Worm (Caenorhabditis elegans) whole organism, early embryonic: ENCODE measurements around the gene F40H3.3.

Source experiments
- B0310.2 ChIP-seq: sonication (generic microtip); optimal IDR thresholded peaks from 2 replicates; lab custom pipeline; 2016; ENCODE audit warnings: mild to moderate bottlenecking, missing genetic modification characterization, missing compliant biosample characterization
- aly-1 ChIP-seq: sonication (generic microtip); optimal IDR thresholded peaks from 2 replicates; lab custom pipeline; 2016; ENCODE audit warnings: missing genetic modification characterization, missing compliant biosample characterization
- ama-1 ChIP-seq: fragments of 150-350 bp; optimal IDR thresholded peaks from 2 replicates; lab custom pipeline; 2014
- ceh-13 ChIP-seq: fragments of 200-800 bp; sonication (Bioruptor generic); optimal IDR thresholded peaks from 2 replicates; lab custom pipeline; 2018; ENCODE audit warnings: mild to moderate bottlenecking, missing genetic modification characterization, missing compliant biosample characterization
- ceh-36 ChIP-seq: sonication (generic microtip); optimal IDR thresholded peaks from 2 replicates; lab custom pipeline; 2016; ENCODE audit warnings: missing genetic modification characterization, inconsistent platforms, missing compliant biosample characterization
- ets-7 ChIP-seq: sonication (generic microtip); optimal IDR thresholded peaks from 2 replicates; lab custom pipeline; 2016; ENCODE audit warnings: missing genotype, missing genetic modification characterization, missing compliant biosample characterization
- flt-1 ChIP-seq: fragments of 200-800 bp; sonication (Bioruptor generic); IDR thresholded peaks from 2 replicates; pipeline ENCODE4 v1.3.6; 2022; ENCODE audit warnings: missing genetic modification characterization, missing compliant biosample characterization
- hmbx-1 ChIP-seq: sonication (generic microtip); optimal IDR thresholded peaks from 2 replicates; lab custom pipeline; 2016; ENCODE audit warnings: mild to moderate bottlenecking, missing genetic modification characterization, missing compliant biosample characterization
- hmg-4 ChIP-seq: fragments of 200-800 bp; sonication (Bioruptor generic); optimal IDR thresholded peaks from 2 replicates; lab custom pipeline; 2018; ENCODE audit warnings: mild to moderate bottlenecking, missing genetic modification characterization, missing compliant biosample characterization
- hnd-1 ChIP-seq: sonication (generic microtip); optimal IDR thresholded peaks from 2 replicates; lab custom pipeline; 2016; ENCODE audit warnings: missing genetic modification characterization, missing compliant biosample characterization
- pes-1 ChIP-seq: fragments of 200-800 bp; sonication (Bioruptor generic); IDR thresholded peaks from 2 replicates; pipeline ENCODE4 v1.3.6; 2022; ENCODE audit warnings: missing genetic modification reagents, missing genetic modification characterization, missing compliant biosample characterization
- scrt-1 ChIP-seq: fragments of 200-800 bp; sonication (Bioruptor generic); IDR thresholded peaks from 2 replicates; pipeline ENCODE4 v1.3.6; 2022; ENCODE audit warnings: missing genetic modification characterization, missing compliant biosample characterization
- sea-1 ChIP-seq: fragments of 200-800 bp; sonication (Bioruptor generic); conservative IDR thresholded peaks from 2 replicates; pipeline ENCODE4 v1.3.6; 2022; ENCODE audit warnings: missing genetic modification characterization, missing compliant biosample characterization
- tbx-11 ChIP-seq: fragments of 200-800 bp; sonication (Bioruptor generic); IDR thresholded peaks from 2 replicates; pipeline ENCODE4 v1.3.6; 2022; ENCODE audit warnings: missing genetic modification characterization, missing compliant biosample characterization
- tbx-37 ChIP-seq: fragments of 200-800 bp; sonication (Bioruptor generic); conservative IDR thresholded peaks from 2 replicates; pipeline ENCODE4 v1.3.6; 2022; ENCODE audit warnings: missing genetic modification reagents, missing genetic modification characterization, missing compliant biosample characterization
- tra-4 ChIP-seq: sonication (generic microtip); optimal IDR thresholded peaks from 2 replicates; lab custom pipeline; 2017; ENCODE audit warnings: missing genetic modification characterization, missing compliant biosample characterization

Gene F40H3.3

ce11 chrII:6208116-6208515 is 36.8 kb downstream of the F40H3.3 start, which contains the start of gene daf-37:
Gene daf-37 (minus strand): TSS chrII:6208216.
- no peak for TF ChIP-seq scrt-1 (GFP tag; lab: Robert Waterston, UW)
- no peak for TF ChIP-seq ama-1 (lab: Kevin White, UChicago)
- no peak for TF ChIP-seq hmg-4 (GFP tag; lab: Kevin White, UChicago)

ce11 chrII:6219346-6219745 is 48.0 kb downstream of the F40H3.3 start, which contains the start of gene mks-2:
Gene mks-2 (minus strand): TSS chrII:6219446.
- TF ChIP-seq B0310.2: no peak
- TF ChIP-seq ets-7: no peak
- no peak for TF ChIP-seq tra-4 (tag; lab: Kevin White, UChicago)
- no peak for TF ChIP-seq ceh-36 (tag; lab: Kevin White, UChicago)
- TF ChIP-seq sea-1 (GFP tag; lab: Robert Waterston, UW): no peak
- TF ChIP-seq hmg-4 (GFP tag; lab: Kevin White, UChicago): no peak
- no peak for TF ChIP-seq aly-1 (tag; lab: Kevin White, UChicago)
- TF ChIP-seq scrt-1 (GFP tag; lab: Robert Waterston, UW): no peak
- no peak for TF ChIP-seq hnd-1 (tag; lab: Kevin White, UChicago)
- no peak for TF ChIP-seq pes-1 (GFP tag; lab: Robert Waterston, UW)
- no peak for TF ChIP-seq tbx-37 (GFP tag; lab: Robert Waterston, UW)
- no peak for TF ChIP-seq ceh-13 (GFP tag; lab: Kevin White, UChicago)
- TF ChIP-seq ama-1 (lab: Kevin White, UChicago): no peak
- no peak for TF ChIP-seq hmbx-1 (tag; lab: Kevin White, UChicago)
- no peak for TF ChIP-seq flt-1 (GFP tag; lab: Robert Waterston, UW)
- TF ChIP-seq tbx-11 (GFP tag; lab: Robert Waterston, UW): no peak

ce11 chrII:6221470-6221869 is 50.2 kb downstream of the F40H3.3 start:
- TF ChIP-seq hmg-4 (GFP tag; lab: Kevin White, UChicago) (no peak), hmbx-1 (tag; lab: Kevin White, UChicago) (no peak), flt-1 (GFP tag; lab: Robert Waterston, UW) (no peak), tra-4 (tag; lab: Kevin White, UChicago) (no peak), scrt-1 (GFP tag; lab: Robert Waterston, UW) (no peak), sea-1 (GFP tag; lab: Robert Waterston, UW) (no peak), B0310.2 (no peak), tbx-37 (GFP tag; lab: Robert Waterston, UW) (no peak), ets-7 (no peak)

- no peak for TF ChIP-seq ets-7
- no peak for TF ChIP-seq ceh-36 (tag; lab: Kevin White, UChicago)
- TF ChIP-seq pes-1 (GFP tag; lab: Robert Waterston, UW): no peak
- no peak for TF ChIP-seq B0310.2
- TF ChIP-seq scrt-1 (GFP tag; lab: Robert Waterston, UW): no peak
Measured at ce11 chrII:6222558-6222957, 51.3 kb downstream of the F40H3.3 start, which contains the start of gene C30B5.6. Gene C30B5.6 (minus strand): TSS chrII:6222658.
